Fruit fly (Drosophila melanogaster): ENCODE data around the gene CG13930.

- TF ChIP-seq cic (GFP tag; optimal IDR thresholded peaks at IDR 0.05) (no peak), Clk (GFP tag; optimal IDR thresholded peaks at IDR 0.05) (no peak), CG14711 (tag; optimal IDR thresholded peaks at IDR 0.05) (no peak), CG11617 (GFP tag; optimal IDR thresholded peaks at IDR 0.05) (no peak), Crg-1 (GFP tag; optimal IDR thresholded peaks at IDR 0.05) (no peak), CG5204 (GFP tag; optimal IDR thresholded peaks at IDR 0.05) (no peak), Mnt (GFP tag; optimal IDR thresholded peaks at IDR 0.05) (no peak)
Observed at dm6 chr3L:1629064-1629777, 43.3 kb downstream of the CG13930 start, which contains the start of gene GC.
